Worm (Caenorhabditis elegans): ENCODE data around the gene T09D3.3.

Gene T09D3.3

DNA sequence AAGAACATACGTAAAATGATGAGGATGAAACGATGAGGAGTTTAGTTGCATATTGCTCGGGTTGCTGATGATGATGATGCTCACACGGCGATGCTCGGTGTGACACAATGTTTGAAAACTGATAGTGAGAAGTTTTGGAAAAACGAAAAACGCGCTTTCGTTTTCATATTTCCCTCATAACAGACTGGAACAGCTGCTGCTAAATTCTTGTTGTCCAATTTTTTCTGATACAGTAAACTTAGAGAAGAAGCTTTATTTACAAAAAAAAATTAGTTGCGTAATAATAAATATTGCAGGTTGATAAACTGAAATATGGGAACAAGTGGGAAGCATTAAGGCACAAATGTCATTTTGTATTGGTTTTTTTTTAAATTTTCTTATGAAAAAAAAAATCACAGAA lies 24.8 kb downstream of the T09D3.3 start, which contains the start of gene ceh-33:
Gene ceh-33, minus strand, starts transcription at position 101 of the 400 bp plus-strand sequence.
- TF ChIP-seq ceh-36 (tag; optimal IDR thresholded peaks at IDR 0.05) (no peak), F13C5.2 (tag; optimal IDR thresholded peaks at IDR 0.05) (no peak), flt-1 (GFP tag; IDR thresholded peaks at IDR 0.05) (no peak), aly-1 (tag; optimal IDR thresholded peaks at IDR 0.05) (no peak), pes-1 (GFP tag; IDR thresholded peaks at IDR 0.05) (no peak), ets-7 (tag; optimal IDR thresholded peaks at IDR 0.05) (no peak), tra-4 (tag; optimal IDR thresholded peaks at IDR 0.05) (no peak), hmbx-1 (tag; optimal IDR thresholded peaks at IDR 0.05) (no peak), B0310.2 (tag; optimal IDR thresholded peaks at IDR 0.05) (no peak), hmg-4 (GFP tag; optimal IDR thresholded peaks at IDR 0.05) (no peak), ceh-13 (GFP tag; optimal IDR thresholded peaks at IDR 0.05) (no peak), ama-1 (optimal IDR thresholded peaks at IDR 0.05) (no peak), sea-1 (GFP tag; conservative IDR thresholded peaks at IDR 0.05) (no peak), tbx-37 (GFP tag; conservative IDR thresholded peaks at IDR 0.05) (no peak)

DNA sequence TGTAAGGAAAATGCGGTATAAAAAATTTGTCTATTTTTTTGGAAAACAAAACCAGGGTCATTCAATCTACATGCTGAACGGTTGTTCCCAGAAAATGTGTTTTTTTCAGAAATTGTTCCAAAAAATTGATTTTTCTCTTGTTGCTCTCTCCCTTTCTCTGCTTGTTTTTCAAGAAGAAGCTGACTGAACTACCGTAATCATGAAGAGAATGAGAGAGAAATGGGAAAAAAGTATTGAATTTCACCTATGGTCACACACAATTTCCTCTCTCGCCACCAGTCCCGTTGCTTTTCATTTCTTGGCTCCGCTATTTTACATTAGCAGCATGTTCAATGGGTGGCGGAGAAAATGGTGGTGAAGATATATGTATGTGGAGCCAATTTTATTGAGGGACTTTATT lies 26.6 kb downstream of the T09D3.3 start:
- no peak for TF ChIP-seq flt-1 (GFP tag; IDR thresholded peaks at IDR 0.05)
- TF ChIP-seq hnd-1 (tag; optimal IDR thresholded peaks at IDR 0.05), result no peak
- TF ChIP-seq pes-1 (GFP tag; IDR thresholded peaks at IDR 0.05), result no peak
- no peak for TF ChIP-seq ama-1 (optimal IDR thresholded peaks at IDR 0.05)
- no peak for TF ChIP-seq scrt-1 (GFP tag; IDR thresholded peaks at IDR 0.05)
- no peak for TF ChIP-seq aly-1 (tag; optimal IDR thresholded peaks at IDR 0.05)
- no peak for TF ChIP-seq tra-4 (tag; optimal IDR thresholded peaks at IDR 0.05)
- no peak for TF ChIP-seq tbx-11 (GFP tag; IDR thresholded peaks at IDR 0.05)
- no peak for TF ChIP-seq ceh-13 (GFP tag; optimal IDR thresholded peaks at IDR 0.05)

DNA sequence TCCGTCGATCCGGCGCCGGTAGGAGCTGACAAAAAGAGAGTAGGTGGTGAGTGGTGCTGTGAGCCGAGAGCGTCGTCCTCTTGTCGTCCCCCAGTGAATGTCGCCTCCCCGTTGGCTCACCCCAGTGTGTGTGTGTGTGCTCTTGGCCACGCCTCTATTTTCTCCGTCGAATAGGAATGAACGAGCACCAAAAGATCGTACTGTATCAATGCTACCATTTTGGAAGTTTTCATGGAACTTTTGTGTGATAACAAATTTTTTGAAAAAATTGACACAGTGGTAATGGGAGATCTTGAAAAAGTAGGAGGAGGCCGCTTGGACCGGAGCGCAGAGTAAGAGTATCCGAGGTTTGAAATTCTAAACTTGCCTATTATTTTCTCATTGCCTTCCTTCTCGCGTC lies 29.9 kb downstream of the T09D3.3 start, which contains the start of gene ceh-34:
Gene ceh-34, minus strand, starts transcription at position 101 of the 400 bp plus-strand sequence.
- TF ChIP-seq flt-1 (GFP tag; IDR thresholded peaks at IDR 0.05), result no peak
- TF ChIP-seq scrt-1 (GFP tag; IDR thresholded peaks at IDR 0.05), result 0 out of 2 replicates have a peak, but pooled peaks have one; percentile 45

DNA sequence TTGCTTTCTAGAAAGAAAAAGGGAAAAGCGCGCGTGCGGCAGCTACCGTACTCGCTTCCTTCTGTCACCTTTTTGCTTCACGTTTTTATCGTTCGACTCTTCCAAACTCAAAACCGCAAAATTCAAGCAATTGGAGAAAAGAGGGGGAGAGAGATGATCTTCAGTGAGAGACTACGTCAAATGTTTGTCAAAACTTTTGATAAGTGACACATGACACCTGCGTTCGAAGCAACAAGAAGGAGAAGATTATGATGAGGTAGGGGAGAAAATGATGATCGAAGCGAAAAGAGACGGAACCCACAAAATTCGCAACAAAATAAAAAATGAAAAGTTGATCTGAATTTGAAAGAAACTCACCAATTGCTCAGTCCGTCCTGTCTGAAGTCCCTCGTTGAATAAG lies 31.0 kb downstream of the T09D3.3 start:
- TF ChIP-seq hnd-1 (tag; optimal IDR thresholded peaks at IDR 0.05), result no peak
- TF ChIP-seq tbx-37 (GFP tag; conservative IDR thresholded peaks at IDR 0.05), result no peak
- no peak for TF ChIP-seq sea-1 (GFP tag; conservative IDR thresholded peaks at IDR 0.05)
- no peak for TF ChIP-seq flt-1 (GFP tag; IDR thresholded peaks at IDR 0.05)
- no peak for TF ChIP-seq tra-4 (tag; optimal IDR thresholded peaks at IDR 0.05)

DNA sequence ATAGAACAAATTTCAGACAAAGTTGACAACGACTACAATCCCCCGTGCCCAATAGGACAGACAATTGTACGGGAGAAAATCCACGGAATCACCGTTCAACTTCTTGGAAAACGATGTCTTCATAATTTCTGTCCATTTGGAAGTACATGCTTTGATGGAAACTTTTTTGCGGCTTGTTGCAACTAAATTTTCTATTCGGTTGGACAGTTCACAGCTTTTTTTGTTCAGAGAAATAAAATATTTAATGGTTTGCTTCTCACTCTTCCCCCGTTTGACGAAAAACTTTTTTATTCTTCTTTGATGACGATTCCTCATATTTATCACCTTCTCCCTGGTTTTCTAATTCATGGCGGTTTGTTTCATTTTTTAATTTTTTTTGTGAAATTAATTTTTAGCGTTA lies 35.3 kb downstream of the T09D3.3 start, which contains the start of gene C10G8.2:
Gene C10G8.2, plus strand, starts transcription at position 301 of the 400 bp plus-strand sequence.
- TF ChIP-seq aly-1 (tag; optimal IDR thresholded peaks at IDR 0.05), result no peak
- no peak for TF ChIP-seq scrt-1 (GFP tag; IDR thresholded peaks at IDR 0.05)
- TF ChIP-seq hmbx-1 (tag; optimal IDR thresholded peaks at IDR 0.05), result no peak
- TF ChIP-seq ceh-36 (tag; optimal IDR thresholded peaks at IDR 0.05), result no peak
- no peak for TF ChIP-seq tbx-37 (GFP tag; conservative IDR thresholded peaks at IDR 0.05)
- no peak for TF ChIP-seq F13C5.2 (tag; optimal IDR thresholded peaks at IDR 0.05)
- TF ChIP-seq flt-1 (GFP tag; IDR thresholded peaks at IDR 0.05), result no peak
- no peak for TF ChIP-seq ama-1 (optimal IDR thresholded peaks at IDR 0.05)
- TF ChIP-seq hnd-1 (tag; optimal IDR thresholded peaks at IDR 0.05), result no peak
- no peak for TF ChIP-seq B0310.2 (tag; optimal IDR thresholded peaks at IDR 0.05)
- TF ChIP-seq pes-1 (GFP tag; IDR thresholded peaks at IDR 0.05), result no peak
- no peak for TF ChIP-seq ets-7 (tag; optimal IDR thresholded peaks at IDR 0.05)

DNA sequence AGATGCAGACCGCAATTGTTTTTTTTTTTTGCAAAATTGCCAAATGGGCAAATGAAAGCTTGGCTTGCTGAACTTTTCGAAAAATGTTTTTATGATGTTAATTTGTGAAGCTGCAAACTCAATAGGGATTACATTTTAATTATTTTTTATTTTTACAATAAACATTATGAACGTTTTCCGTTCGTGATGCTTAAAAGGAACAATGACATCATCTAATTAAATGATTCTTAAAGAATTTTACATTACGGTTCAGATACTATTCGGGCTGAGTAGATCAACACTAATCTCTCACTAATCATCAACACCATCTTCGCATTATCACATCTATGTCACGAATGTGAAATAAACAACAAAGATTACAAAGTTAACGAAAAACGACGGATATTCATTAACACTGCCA lies 36.9 kb downstream of the T09D3.3 start, which contains the start of gene C10G8.3:
Gene C10G8.3, plus strand, starts transcription at position 301 of the 400 bp plus-strand sequence.
- no peak for TF ChIP-seq sea-1 (GFP tag; conservative IDR thresholded peaks at IDR 0.05)
- no peak for TF ChIP-seq tbx-11 (GFP tag; IDR thresholded peaks at IDR 0.05)
- no peak for TF ChIP-seq pes-1 (GFP tag; IDR thresholded peaks at IDR 0.05)
- TF ChIP-seq F13C5.2 (tag; optimal IDR thresholded peaks at IDR 0.05), result no peak
- no peak for TF ChIP-seq ets-7 (tag; optimal IDR thresholded peaks at IDR 0.05)
- no peak for TF ChIP-seq flt-1 (GFP tag; IDR thresholded peaks at IDR 0.05)
- TF ChIP-seq ama-1 (optimal IDR thresholded peaks at IDR 0.05), result no peak
- TF ChIP-seq aly-1 (tag; optimal IDR thresholded peaks at IDR 0.05), result no peak
- no peak for TF ChIP-seq hmbx-1 (tag; optimal IDR thresholded peaks at IDR 0.05)

DNA sequence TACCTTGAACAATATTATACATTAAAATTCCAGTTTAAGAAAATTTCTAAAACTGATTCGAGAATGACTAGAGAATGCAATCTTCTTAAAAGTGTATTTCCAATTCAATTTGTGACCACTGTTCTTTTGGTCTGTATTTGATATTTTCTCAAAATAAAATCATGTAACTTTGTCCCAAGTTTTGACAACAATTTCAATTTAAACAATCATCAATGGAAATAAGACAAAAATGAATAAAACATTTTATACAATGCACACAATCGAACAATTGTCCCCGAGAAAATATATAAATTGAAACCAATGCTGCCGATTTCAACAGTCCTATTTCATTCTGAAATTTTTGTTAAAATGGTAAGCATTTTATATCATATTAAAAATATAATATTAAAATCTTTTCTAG lies 37.7 kb downstream of the T09D3.3 start, which contains the start of gene C10G8.4:
Gene C10G8.4, plus strand, starts transcription at position 301 of the 400 bp plus-strand sequence.
- TF ChIP-seq flt-1 (GFP tag; IDR thresholded peaks at IDR 0.05) (no peak), ceh-13 (GFP tag; optimal IDR thresholded peaks at IDR 0.05) (no peak), tra-4 (tag; optimal IDR thresholded peaks at IDR 0.05) (no peak), scrt-1 (GFP tag; IDR thresholded peaks at IDR 0.05) (no peak), hmbx-1 (tag; optimal IDR thresholded peaks at IDR 0.05) (no peak), ets-7 (tag; optimal IDR thresholded peaks at IDR 0.05) (no peak)

DNA sequence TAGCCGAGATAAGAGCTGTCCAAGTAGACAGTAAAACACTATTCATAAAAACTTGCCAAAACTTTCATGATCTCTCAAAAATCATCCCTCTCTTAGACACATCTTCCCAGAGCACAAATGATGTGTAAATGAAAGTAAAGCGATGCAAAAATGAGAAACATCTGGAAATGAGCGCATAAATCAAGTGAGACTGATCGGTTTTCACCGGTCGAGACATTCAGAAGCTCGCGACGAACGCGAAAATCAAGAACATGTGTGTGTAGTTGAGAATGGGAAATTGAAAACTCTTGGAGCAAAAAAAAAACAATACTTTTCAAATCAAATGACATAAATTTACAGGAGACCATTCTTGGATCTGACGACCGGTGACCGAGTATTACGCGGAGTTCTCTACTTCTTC lies 45.0 kb downstream of the T09D3.3 start:
- TF ChIP-seq B0310.2 (tag; optimal IDR thresholded peaks at IDR 0.05) (no peak), ama-1 (optimal IDR thresholded peaks at IDR 0.05) (no peak), ets-7 (tag; optimal IDR thresholded peaks at IDR 0.05) (no peak), tbx-37 (GFP tag; conservative IDR thresholded peaks at IDR 0.05) (no peak), hmg-4 (GFP tag; optimal IDR thresholded peaks at IDR 0.05) (no peak), ceh-36 (tag; optimal IDR thresholded peaks at IDR 0.05) (no peak), hnd-1 (tag; optimal IDR thresholded peaks at IDR 0.05) (no peak), hmbx-1 (tag; optimal IDR thresholded peaks at IDR 0.05) (no peak), F13C5.2 (tag; optimal IDR thresholded peaks at IDR 0.05) (no peak), tbx-11 (GFP tag; IDR thresholded peaks at IDR 0.05) (no peak), scrt-1 (GFP tag; IDR thresholded peaks at IDR 0.05) (no peak), tra-4 (tag; optimal IDR thresholded peaks at IDR 0.05) (no peak)
